Fruit fly (Drosophila melanogaster): ENCODE data around the gene CG17544.

The CG17544 gene

dm6 chr2L:19398317-19399234, at the start of gene CG17544 (continued):
- TF ChIP-seq croc (GFP tag; conservative IDR thresholded peaks at IDR 0.05) (peak; percentile 58), Fer1 (GFP tag; optimal IDR thresholded peaks at IDR 0.05) (peak; percentile 87), hth (optimal IDR thresholded peaks at IDR 0.05) (no peak)

dm6 chr2L:19444734-19445140, 46.4 kb upstream of the CG17544 start, which contains the start of gene Hs2st:
Gene Hs2st, minus strand, starts transcription at chr2L:19444750.
- TF ChIP-seq zen2 (GFP tag; IDR thresholded peaks at IDR 0.05; ENCODE audit: partially characterized antibody), result no peak
- peak; percentile 65 for TF ChIP-seq CG8281 (tag; optimal IDR thresholded peaks at IDR 0.05)
- TF ChIP-seq Atf-2 (GFP tag; optimal IDR thresholded peaks at IDR 0.05), result peak; percentile 96
- peak; percentile 81 for TF ChIP-seq ham (GFP tag; IDR thresholded peaks at IDR 0.05)
- TF ChIP-seq Gug (GFP tag; IDR thresholded peaks at IDR 0.05), result peak; percentile 93
- peak; percentile 98 for TF ChIP-seq nerfin-1 (tag; optimal IDR thresholded peaks at IDR 0.05)
- 0 out of 2 replicates have a peak, but pooled peaks have one; percentile 17 for TF ChIP-seq Bgb (GFP tag; IDR thresholded peaks at IDR 0.05; ENCODE audit: partially characterized antibody)
- peak; percentile 34 for TF ChIP-seq pfk (GFP tag; optimal IDR thresholded peaks at IDR 0.05)
- TF ChIP-seq Hand (GFP tag; optimal IDR thresholded peaks at IDR 0.05), result peak; percentile 41
- TF ChIP-seq CG42726 (GFP tag; IDR thresholded peaks at IDR 0.05; ENCODE audit: partially characterized antibody), result no peak
- TF ChIP-seq Rfx (GFP tag; IDR thresholded peaks at IDR 0.05), result peak; percentile 96
- peak; percentile 83 for TF ChIP-seq Doc2 (GFP tag; IDR thresholded peaks at IDR 0.05)
- TF ChIP-seq CG11085 (GFP tag; IDR thresholded peaks at IDR 0.05), result peak; percentile 92
- peak; percentile 96 to 97 for TF ChIP-seq dpn (GFP tag; optimal IDR thresholded peaks at IDR 0.05)
- TF ChIP-seq Ets97D (GFP tag; optimal IDR thresholded peaks at IDR 0.05), result peak; percentile 89
- peak; percentile 80 for TF ChIP-seq aop (GFP tag; IDR thresholded peaks at IDR 0.05)
- TF ChIP-seq ATbp (GFP tag; optimal IDR thresholded peaks at IDR 0.05), result peak; percentile 78
- peak; percentile 88 for TF ChIP-seq CG15269 (tag; optimal IDR thresholded peaks at IDR 0.05)
- TF ChIP-seq Asciz (GFP tag; optimal IDR thresholded peaks at IDR 0.05), result peak; percentile 62
- TF ChIP-seq CG17612 (GFP tag; IDR thresholded peaks at IDR 0.05), result peak; percentile 78
- TF ChIP-seq seq (GFP tag; IDR thresholded peaks at IDR 0.05), result peak; percentile 86
- TF ChIP-seq Dll (GFP tag; IDR thresholded peaks at IDR 0.05; ENCODE audit: partially characterized antibody), result peak; percentile 47; the same call in 2 of the 4 replicates
- no peak for TF ChIP-seq nau (GFP tag; optimal IDR thresholded peaks at IDR 0.05)
- TF ChIP-seq jigr1 (GFP tag; IDR thresholded peaks at IDR 0.05), result peak; percentile 85; the same call in 2 of the 3 replicates
- TF ChIP-seq zfh1 (GFP tag; IDR thresholded peaks at IDR 0.05), result peak; percentile 94
- peak; percentile 79 for TF ChIP-seq Awh (GFP tag; IDR thresholded peaks at IDR 0.05)
- peak in 1 of 2 experiments; percentile 81 for TF ChIP-seq eve (GFP tag; optimal IDR thresholded peaks at IDR 0.05)
- peak; percentile 57 for TF ChIP-seq exex (tag; optimal IDR thresholded peaks at IDR 0.05)
- TF ChIP-seq kah (GFP tag; optimal IDR thresholded peaks at IDR 0.05), result peak; percentile 53
- peak; percentile 96 for TF ChIP-seq bab2 (GFP tag; optimal IDR thresholded peaks at IDR 0.05)
- TF ChIP-seq Meics (GFP tag; optimal IDR thresholded peaks at IDR 0.05), result peak; percentile 88
- peak; percentile 72 for TF ChIP-seq CG10565 (GFP tag; optimal IDR thresholded peaks at IDR 0.05)
- peak; percentile 93 for TF ChIP-seq CG33213 (GFP tag; optimal IDR thresholded peaks at IDR 0.05)
- no peak for TF ChIP-seq HLHmδ (GFP tag; optimal IDR thresholded peaks at IDR 0.05)
- peak; percentile 94 for TF ChIP-seq phol (tag; optimal IDR thresholded peaks at IDR 0.05)
- TF ChIP-seq lov (optimal IDR thresholded peaks at IDR 0.05), result no peak
- TF ChIP-seq lov (GFP tag; IDR thresholded peaks at IDR 0.05), result peak; percentile 77
- TF ChIP-seq Hmr (GFP tag; optimal IDR thresholded peaks at IDR 0.05), result peak; percentile 95
- TF ChIP-seq croc (GFP tag; conservative IDR thresholded peaks at IDR 0.05), result peak; percentile 91
- peak; percentile 48; the same call in 1 of the 2 replicates for TF ChIP-seq bowl (GFP tag; IDR thresholded peaks at IDR 0.05)
- peak; percentile 95 for TF ChIP-seq ken (GFP tag; IDR thresholded peaks at IDR 0.05)
- peak; percentile 82 for TF ChIP-seq CG11695 (GFP tag; IDR thresholded peaks at IDR 0.05)
- peak; percentile 96 for TF ChIP-seq fu2 (GFP tag; optimal IDR thresholded peaks at IDR 0.05)
- TF ChIP-seq ap (GFP tag; IDR thresholded peaks at IDR 0.05), result peak; percentile 80
- peak; percentile 89 for TF ChIP-seq dm (GFP tag; optimal IDR thresholded peaks at IDR 0.05)
